Worm (Caenorhabditis elegans) whole organism, L4/young adult: Measurements from ENCODE around the gene sli-1.

ENCODE experiments used
- W03F9.2 ChIP-seq: fragments of 150-350 bp; optimal IDR thresholded peaks from 2 replicates; lab custom pipeline; 2014; ENCODE audit warnings: missing biosample characterization, missing genetic modification characterization
- him-1 ChIP-seq: sonication (generic microtip); optimal IDR thresholded peaks from 2 replicates; lab custom pipeline; 2016; ENCODE audit warnings: missing genotype, missing genetic modification reagents, missing genetic modification characterization, missing compliant biosample characterization

ce11 chrX:727737-728136, 2.0 kb upstream of the sli-1 start:
- TF ChIP-seq W03F9.2 (tag; lab: Kevin White, UChicago), result peak; percentile 57
- TF ChIP-seq him-1 (tag; lab: Kevin White, UChicago), result no peak
